Fruit fly (Drosophila melanogaster) whole organism, embryonic: Measurements from ENCODE around the gene CG15475.
A peak's percentile ranks its signal among the peaks of the same experiment; 100 is the strongest.

Experiments
- CG10267 ChIP-seq: fragments of 200-800 bp; sonication (Bioruptor generic); optimal IDR thresholded peaks from 2 replicates; lab custom pipeline; 2018; ENCODE audit warnings: missing biosample characterization, mild to moderate bottlenecking, missing genetic modification characterization, moderate library complexity
- CG10366 ChIP-seq: fragments of 200-800 bp; sonication (Bioruptor generic); IDR thresholded peaks from 2 replicates; pipeline ENCODE4 v1.3.6; 2022; ENCODE audit warnings: missing biosample characterization, missing genetic modification characterization
- CG10431 ChIP-seq: fragments of 200-800 bp; sonication (Bioruptor generic); optimal IDR thresholded peaks from 3 replicates; lab custom pipeline; 2018; ENCODE audit warnings: missing biosample characterization, mild to moderate bottlenecking, missing genetic modification characterization
- CG11696 ChIP-seq: fragments of 200-800 bp; sonication (Bioruptor generic); IDR thresholded peaks from 2 replicates; pipeline ENCODE4 v1.3.6; 2022; ENCODE audit warnings: missing biosample characterization, missing genetic modification characterization
- CG12236 ChIP-seq: fragments of 200-800 bp; sonication (Bioruptor generic); optimal IDR thresholded peaks from 2 replicates; lab custom pipeline; 2016; ENCODE audit warnings: missing biosample characterization, missing genetic modification characterization
- CG12391 ChIP-seq: fragments of 200-800 bp; sonication (Bioruptor generic); optimal IDR thresholded peaks from 3 replicates; lab custom pipeline; 2018; ENCODE audit warnings: missing biosample characterization, mild to moderate bottlenecking, missing genetic modification characterization, moderate library complexity
- CG13624 ChIP-seq: fragments of 200-800 bp; sonication (Bioruptor generic); optimal IDR thresholded peaks from 2 replicates; lab custom pipeline; 2016; ENCODE audit warnings: missing biosample characterization, missing genetic modification characterization
- CG14050 ChIP-seq: fragments of 200-800 bp; sonication (Bioruptor generic); IDR thresholded peaks from 3 replicates; pipeline ENCODE4 v1.3.6; 2022; ENCODE audit warnings: missing biosample characterization, missing genetic modification characterization
- CG15011 ChIP-seq: fragments of 200-800 bp; sonication (Bioruptor generic); optimal IDR thresholded peaks from 3 replicates; lab custom pipeline; 2018; ENCODE audit warnings: missing biosample characterization, mild to moderate bottlenecking, missing genetic modification characterization
- CG15514 ChIP-seq: fragments of 200-800 bp; sonication (Bioruptor generic); optimal IDR thresholded peaks from 3 replicates; lab custom pipeline; 2017; ENCODE audit warnings: missing biosample characterization, missing genetic modification characterization, mild to moderate bottlenecking, moderate library complexity, missing genetic modification reagents
- CG17359 ChIP-seq: fragments of 200-800 bp; sonication (Bioruptor generic); optimal IDR thresholded peaks from 3 replicates; lab custom pipeline; 2018; ENCODE audit warnings: missing biosample characterization, mild to moderate bottlenecking, missing genetic modification characterization, moderate library complexity
- CG18262 ChIP-seq: fragments of 200-800 bp; optimal IDR thresholded peaks from 3 replicates; lab custom pipeline; 2019; ENCODE audit warnings: missing biosample characterization, mild to moderate bottlenecking, missing genetic modification characterization, moderate library complexity
- CG30020 ChIP-seq: fragments of 200-800 bp; optimal IDR thresholded peaks from 2 replicates; lab custom pipeline; 2019; ENCODE audit warnings: missing biosample characterization, mild to moderate bottlenecking, missing genetic modification characterization, moderate library complexity
- CG31224 ChIP-seq: fragments of 200-800 bp; sonication (Bioruptor generic); IDR thresholded peaks from 2 replicates; pipeline ENCODE4 v1.3.6; 2022; ENCODE audit warnings: missing biosample characterization, missing genetic modification characterization
- CG4360 ChIP-seq: fragments of 200-800 bp; sonication (Bioruptor generic); IDR thresholded peaks from 2 replicates; pipeline ENCODE4 v1.3.6; 2022; ENCODE audit warnings: missing biosample characterization, missing genetic modification characterization
- CG5245 ChIP-seq: fragments of 200-800 bp; sonication (Bioruptor generic); optimal IDR thresholded peaks from 3 replicates; lab custom pipeline; 2016; ENCODE audit warnings: missing biosample characterization, missing genetic modification characterization
- CG8924 ChIP-seq: fragments of 200-800 bp; optimal IDR thresholded peaks from 3 replicates; lab custom pipeline; 2019; ENCODE audit warnings: missing biosample characterization, mild to moderate bottlenecking, missing genetic modification characterization, moderate library complexity
- CG9932 ChIP-seq: fragments of 200-800 bp; sonication (Bioruptor generic); IDR thresholded peaks from 2 replicates; pipeline ENCODE4 v1.3.6; 2022; ENCODE audit warnings: missing biosample characterization, missing genetic modification characterization
- CrebB ChIP-seq: fragments of 200-800 bp; sonication (Bioruptor generic); optimal IDR thresholded peaks from 3 replicates; lab custom pipeline; 2018; ENCODE audit warnings: missing biosample characterization, mild to moderate bottlenecking, missing genetic modification characterization
- Dek ChIP-seq: fragments of 200-800 bp; sonication (Bioruptor generic); optimal IDR thresholded peaks from 3 replicates; lab custom pipeline; 2019; ENCODE audit warnings: missing biosample characterization, mild to moderate bottlenecking, missing genetic modification characterization, moderate library complexity
- Dll ChIP-seq: fragments of 200-800 bp; sonication (Bioruptor generic); IDR thresholded peaks from 4 replicates; pipeline ENCODE4 v1.3.6; 2022; ENCODE audit warnings: missing biosample characterization, missing genetic modification characterization; ENCODE audit not compliant: partially characterized antibody
- Doc3 ChIP-seq: fragments of 200-800 bp; sonication (Bioruptor generic); IDR thresholded peaks from 3 replicates; pipeline ENCODE4 v1.3.6; 2022; ENCODE audit warnings: missing biosample characterization, missing genetic modification characterization; ENCODE audit not compliant: partially characterized antibody
- Eip74EF ChIP-seq, 2 experiments: fragments of 200-800 bp in 1 of 2; fragments of >200 bp in 1 of 2; sonication (Bioruptor generic) in 1 of 2; optimal IDR thresholded peaks; 2 replicates each; lab custom pipeline; 2017 to 2019; ENCODE audit warnings: missing biosample characterization in 2 of 2, missing genetic modification characterization in 2 of 2, mild to moderate bottlenecking in 1 of 2, moderate library complexity in 1 of 2
- GATAe ChIP-seq: fragments of 200-800 bp; sonication (Bioruptor generic); conservative IDR thresholded peaks from 2 replicates; pipeline ENCODE4 v1.3.6; 2022; ENCODE audit warnings: missing biosample characterization, missing genetic modification characterization
- HLH4C ChIP-seq: fragments of 200-800 bp; sonication (Bioruptor generic); IDR thresholded peaks from 3 replicates; pipeline ENCODE4 v1.3.6; 2022; ENCODE audit warnings: missing biosample characterization, missing genetic modification characterization; ENCODE audit not compliant: partially characterized antibody
- Hmr ChIP-seq: fragments of 200-800 bp; sonication (Bioruptor generic); optimal IDR thresholded peaks from 3 replicates; lab custom pipeline; 2017; ENCODE audit warnings: mild to moderate bottlenecking, missing biosample characterization, missing genetic modification reagents, missing genetic modification characterization
- Lhr ChIP-seq: fragments of 200-800 bp; sonication (Bioruptor generic); optimal IDR thresholded peaks from 3 replicates; lab custom pipeline; 2017; ENCODE audit warnings: mild to moderate bottlenecking, missing biosample characterization, missing genetic modification reagents, missing genetic modification characterization
- MESR4 ChIP-seq: fragments of 200-800 bp; sonication (Bioruptor generic); optimal IDR thresholded peaks from 2 replicates; lab custom pipeline; 2018; ENCODE audit warnings: missing biosample characterization, mild to moderate bottlenecking, missing genetic modification characterization, moderate library complexity
- Max ChIP-seq: fragments of 200-800 bp; sonication (Bioruptor generic); optimal IDR thresholded peaks from 2 replicates; lab custom pipeline; 2016; ENCODE audit warnings: missing biosample characterization, mild to moderate bottlenecking, missing genetic modification characterization
- Med ChIP-seq: fragments of 200-800 bp; sonication (Bioruptor generic); peaks from one replicate; lab custom pipeline; 2016; ENCODE audit warnings: missing biosample characterization, missing genetic modification characterization, mild to moderate bottlenecking, inconsistent platforms, moderate library complexity
- Mes4 ChIP-seq: fragments of 200-800 bp; sonication (Bioruptor generic); optimal IDR thresholded peaks from 2 replicates; lab custom pipeline; 2016; ENCODE audit warnings: missing biosample characterization, missing genetic modification characterization
- Neu2 ChIP-seq: fragments of 200-800 bp; sonication (Bioruptor generic); optimal IDR thresholded peaks from 3 replicates; lab custom pipeline; 2016; ENCODE audit warnings: missing biosample characterization, missing genetic modification characterization, borderline replicate concordance
- Nf-YC ChIP-seq: fragments of 200-800 bp; optimal IDR thresholded peaks from 3 replicates; lab custom pipeline; 2019; ENCODE audit warnings: missing biosample characterization, mild to moderate bottlenecking, missing genetic modification characterization, moderate library complexity
- Oli ChIP-seq: fragments of 200-800 bp; sonication (Bioruptor generic); optimal IDR thresholded peaks from 2 replicates; lab custom pipeline; 2018; ENCODE audit warnings: missing biosample characterization, mild to moderate bottlenecking, missing genetic modification characterization, moderate library complexity
- TFAM ChIP-seq: fragments of 200-800 bp; sonication (Bioruptor generic); optimal IDR thresholded peaks from 2 replicates; lab custom pipeline; 2017; ENCODE audit warnings: missing biosample characterization, missing genetic modification characterization, inconsistent platforms
- ash1 ChIP-seq: fragments of 200-800 bp; sonication (Bioruptor generic); optimal IDR thresholded peaks from 2 replicates; lab custom pipeline; 2018; ENCODE audit warnings: missing biosample characterization, mild to moderate bottlenecking, missing genetic modification characterization
- ci ChIP-seq: fragments of 200-800 bp; sonication (Bioruptor generic); IDR thresholded peaks from 3 replicates; pipeline ENCODE4 v1.3.6; 2022; ENCODE audit warnings: missing biosample characterization, missing genetic modification characterization
- da ChIP-seq: fragments of 200-800 bp; sonication (Bioruptor generic); optimal IDR thresholded peaks from 2 replicates; lab custom pipeline; 2016; ENCODE audit warnings: missing biosample characterization, missing genetic modification characterization
- dati ChIP-seq: fragments of 200-800 bp; sonication (Bioruptor generic); IDR thresholded peaks from 2 replicates; pipeline ENCODE4 v1.3.6; 2022; ENCODE audit warnings: missing biosample characterization, missing genetic modification characterization
- fd64A ChIP-seq: fragments of 200-800 bp; sonication (Bioruptor generic); optimal IDR thresholded peaks from 3 replicates; lab custom pipeline; 2018; ENCODE audit warnings: missing biosample characterization, mild to moderate bottlenecking, missing genetic modification characterization
- gt ChIP-seq: fragments of 200-800 bp; sonication (Bioruptor generic); IDR thresholded peaks from 2 replicates; pipeline ENCODE4 v1.3.6; 2022; ENCODE audit warnings: missing biosample characterization, missing genetic modification characterization
- luna ChIP-seq: fragments of 200-800 bp; sonication (Bioruptor generic); optimal IDR thresholded peaks from 2 replicates; lab custom pipeline; 2016; ENCODE audit warnings: missing biosample characterization, missing genetic modification characterization
- mam ChIP-seq: fragments of 200-800 bp; sonication (Bioruptor generic); optimal IDR thresholded peaks from 3 replicates; lab custom pipeline; 2016; ENCODE audit warnings: missing biosample characterization, missing genetic modification characterization
- nom ChIP-seq: fragments of 200-800 bp; sonication (Bioruptor generic); optimal IDR thresholded peaks from 2 replicates; lab custom pipeline; 2017; ENCODE audit warnings: missing biosample characterization, missing genetic modification characterization, mild to moderate bottlenecking, moderate library complexity, missing genetic modification reagents
- pb ChIP-seq: fragments of 200-800 bp; sonication (Bioruptor generic); optimal IDR thresholded peaks from 3 replicates; lab custom pipeline; 2016; ENCODE audit warnings: missing biosample characterization, missing genetic modification characterization
- pzg ChIP-seq: fragments of 200-800 bp; sonication (Bioruptor generic); optimal IDR thresholded peaks from 3 replicates; lab custom pipeline; 2018; ENCODE audit warnings: missing biosample characterization, mild to moderate bottlenecking, missing genetic modification characterization, moderate library complexity
- salm ChIP-seq: fragments of 200-800 bp; sonication (Bioruptor generic); optimal IDR thresholded peaks from 2 replicates; lab custom pipeline; 2018; ENCODE audit warnings: missing biosample characterization, mild to moderate bottlenecking, missing genetic modification characterization
- schlank ChIP-seq: fragments of 200-800 bp; sonication (Bioruptor generic); optimal IDR thresholded peaks from 2 replicates; lab custom pipeline; 2018; ENCODE audit warnings: missing biosample characterization, mild to moderate bottlenecking, missing genetic modification characterization
- yki ChIP-seq: fragments of >200 bp; optimal IDR thresholded peaks from 3 replicates; lab custom pipeline; 2018
- z ChIP-seq: fragments of 200-800 bp; sonication (Bioruptor generic); IDR thresholded peaks from 3 replicates; pipeline ENCODE4 v1.3.6; 2022; ENCODE audit warnings: missing biosample characterization, missing genetic modification characterization
- zen2 ChIP-seq: fragments of 200-800 bp; sonication (Bioruptor generic); IDR thresholded peaks from 3 replicates; pipeline ENCODE4 v1.3.6; 2022; ENCODE audit warnings: missing biosample characterization, missing genetic modification characterization; ENCODE audit not compliant: partially characterized antibody

The CG15475 gene

dm6 chr2L:20638413-20638812 is 24.1 kb downstream of the CG15475 start (continued):
- no peak for TF ChIP-seq schlank (tag; lab: Kevin White, UChicago)
- TF ChIP-seq CG12391 (tag; lab: Kevin White, UChicago): no peak
- peak; percentile 98 for TF ChIP-seq Lhr
- TF ChIP-seq Med (GFP tag; lab: Kevin White, UChicago): peak; percentile 79
- TF ChIP-seq CG18262 (tag; lab: Kevin White, UChicago): no peak
- no peak for TF ChIP-seq GATAe (GFP tag; lab: Robert Waterston, UW)
- no peak for TF ChIP-seq CG31224 (GFP tag; lab: Robert Waterston, UW)
- 0 out of 4 replicates have a peak, but pooled peaks have one; percentile 38 for TF ChIP-seq Dll (GFP tag; lab: Robert Waterston, UW)
- TF ChIP-seq CG12236: no peak
- no peak for TF ChIP-seq fd64A (GFP tag; lab: Kevin White, UChicago)
- no peak for TF ChIP-seq Eip74EF (GFP tag; optimal IDR thresholded peaks at IDR 0.05; lab: Kevin White, UChicago)
- TF ChIP-seq MESR4: peak; percentile 20
- TF ChIP-seq CrebB (tag; lab: Kevin White, UChicago): no peak
- no peak for TF ChIP-seq da (GFP tag; lab: Kevin White, UChicago)
- no peak for TF ChIP-seq CG17359 (tag; lab: Kevin White, UChicago)
- TF ChIP-seq TFAM (GFP tag; lab: Kevin White, UChicago): no peak
- TF ChIP-seq Dek (tag; lab: Kevin White, UChicago): no peak
- TF ChIP-seq Mes4: no peak
- TF ChIP-seq salm: no peak
- no peak for TF ChIP-seq dati (GFP tag; lab: Robert Waterston, UW)
- peak; percentile 23 for TF ChIP-seq CG10267 (tag; lab: Kevin White, UChicago)
- TF ChIP-seq pb (GFP tag; lab: Kevin White, UChicago): no peak
- no peak for TF ChIP-seq zen2
- no peak for TF ChIP-seq gt (GFP tag; lab: Robert Waterston, UW)
- TF ChIP-seq nom: no peak
- peak; percentile 8 for TF ChIP-seq Max (GFP tag; lab: Kevin White, UChicago)
- no peak for TF ChIP-seq HLH4C (GFP tag; lab: Robert Waterston, UW)
- no peak for TF ChIP-seq luna (GFP tag; lab: Kevin White, UChicago)
- no peak for TF ChIP-seq Doc3 (GFP tag; lab: Robert Waterston, UW)
- TF ChIP-seq Oli (tag; lab: Kevin White, UChicago): no peak
- no peak for TF ChIP-seq CG9932 (GFP tag; lab: Robert Waterston, UW)
- no peak for TF ChIP-seq CG15011 (GFP tag; lab: Kevin White, UChicago)
- peak; percentile 76 for TF ChIP-seq Hmr (GFP tag; lab: Kevin White, UChicago)
- no peak for TF ChIP-seq CG14050 (GFP tag; lab: Robert Waterston, UW)
- no peak for TF ChIP-seq Nf-YC (tag; lab: Kevin White, UChicago)
- peak; percentile 53 for TF ChIP-seq yki (lab: Kevin White, UChicago)
- peak; percentile 85 for TF ChIP-seq pzg (GFP tag; lab: Kevin White, UChicago)
- TF ChIP-seq CG10431: no peak
- TF ChIP-seq CG15514 (GFP tag; lab: Kevin White, UChicago): peak; percentile 54
- no peak for TF ChIP-seq ash1 (GFP tag; lab: Kevin White, UChicago)
- TF ChIP-seq CG4360 (GFP tag; lab: Robert Waterston, UW): no peak
- TF ChIP-seq CG10366 (GFP tag; lab: Robert Waterston, UW): no peak
- TF ChIP-seq ci (GFP tag; lab: Robert Waterston, UW): peak; percentile 43; the same call in 1 of the 3 replicates
- no peak for TF ChIP-seq mam (GFP tag; lab: Kevin White, UChicago)
- no peak for TF ChIP-seq CG13624 (GFP tag; lab: Kevin White, UChicago)
- TF ChIP-seq CG8924: no peak
- no peak for TF ChIP-seq CG11696 (GFP tag; lab: Robert Waterston, UW)
- TF ChIP-seq CG5245 (GFP tag; lab: Kevin White, UChicago): no peak
- TF ChIP-seq CG30020 (tag; lab: Kevin White, UChicago): no peak
- no peak for TF ChIP-seq z (GFP tag; lab: Robert Waterston, UW)
- no peak for TF ChIP-seq Neu2
